Worm (Caenorhabditis elegans) whole organism, midembryonic: Measurements from ENCODE around the gene C25E10.12.

ENCODE experiments used
- T22C8.4 ChIP-seq: fragments of 200-800 bp; sonication (Bioruptor generic); IDR thresholded peaks from 2 replicates; pipeline ENCODE4 v1.3.6; 2022; ENCODE audit warnings: missing genetic modification characterization, missing compliant biosample characterization
- cog-1 ChIP-seq: sonication (generic microtip); optimal IDR thresholded peaks from 2 replicates; lab custom pipeline; 2016; ENCODE audit warnings: missing genetic modification characterization, missing compliant biosample characterization
- flt-1 ChIP-seq: fragments of 200-800 bp; sonication (Bioruptor generic); IDR thresholded peaks from 2 replicates; pipeline ENCODE4 v1.3.6; 2022; ENCODE audit warnings: missing genetic modification characterization, missing compliant biosample characterization
- klf-2 ChIP-seq: fragments of 200-800 bp; sonication (Bioruptor generic); conservative IDR thresholded peaks from 2 replicates; pipeline ENCODE4 v1.3.6; 2022; ENCODE audit warnings: missing genetic modification reagents, missing genetic modification characterization, missing compliant biosample characterization
- med-1 ChIP-seq: sonication (generic microtip); optimal IDR thresholded peaks from 2 replicates; lab custom pipeline; 2017; ENCODE audit warnings: missing genetic modification characterization, mild to moderate bottlenecking, missing compliant biosample characterization, antibody characterized with exemption, missing genetic modification reagents; ENCODE audit not compliant: insufficient read depth
- ref-1 ChIP-seq: fragments of 200-800 bp; sonication (Bioruptor generic); conservative IDR thresholded peaks from 2 replicates; pipeline ENCODE4 v1.3.6; 2022; ENCODE audit warnings: missing genetic modification reagents, missing genetic modification characterization, missing compliant biosample characterization
- tab-1 ChIP-seq: fragments of 200-800 bp; sonication (Bioruptor generic); IDR thresholded peaks from 2 replicates; pipeline ENCODE4 v1.3.6; 2022; ENCODE audit warnings: missing genetic modification characterization, missing compliant biosample characterization
- ztf-23 ChIP-seq: fragments of 200-800 bp; sonication (Bioruptor generic); IDR thresholded peaks from 2 replicates; pipeline ENCODE4 v1.3.6; 2022; ENCODE audit warnings: missing genetic modification reagents, missing genetic modification characterization, missing compliant biosample characterization
- ztf-29 ChIP-seq: fragments of 200-800 bp; sonication (Bioruptor generic); IDR thresholded peaks from 2 replicates; pipeline ENCODE4 v1.3.6; 2022; ENCODE audit warnings: missing genetic modification reagents, missing genetic modification characterization, missing compliant biosample characterization

Gene C25E10.12

ce11 chrV:9062341-9062740, at the start of gene C25E10.12:
TSS of gene C25E10.12 (minus strand) at chrV:9062441.
- TF ChIP-seq klf-2 (GFP tag; lab: Robert Waterston, UW): no peak
- no peak for TF ChIP-seq cog-1 (tag; lab: Kevin White, UChicago)
- TF ChIP-seq flt-1 (GFP tag; lab: Robert Waterston, UW): no peak
- TF ChIP-seq T22C8.4 (GFP tag; lab: Robert Waterston, UW): no peak
- no peak for TF ChIP-seq ztf-23 (GFP tag; lab: Robert Waterston, UW)
- TF ChIP-seq med-1 (GFP tag; lab: Kevin White, UChicago): no peak

- no peak for TF ChIP-seq klf-2 (GFP tag; lab: Robert Waterston, UW)
- TF ChIP-seq tab-1: no peak
- TF ChIP-seq med-1 (GFP tag; lab: Kevin White, UChicago): no peak
- TF ChIP-seq ztf-23 (GFP tag; lab: Robert Waterston, UW): no peak
- TF ChIP-seq flt-1 (GFP tag; lab: Robert Waterston, UW): no peak
- no peak for TF ChIP-seq ref-1 (GFP tag; lab: Robert Waterston, UW)
- no peak for TF ChIP-seq T22C8.4 (GFP tag; lab: Robert Waterston, UW)
- no peak for TF ChIP-seq ztf-29
- TF ChIP-seq cog-1 (tag; lab: Kevin White, UChicago): no peak
Observed at ce11 chrV:9111957-9112356, 49.7 kb upstream of the C25E10.12 start.

- no peak for TF ChIP-seq flt-1 (GFP tag; lab: Robert Waterston, UW)
- no peak for TF ChIP-seq tab-1
- TF ChIP-seq ztf-29: no peak
- no peak for TF ChIP-seq med-1 (GFP tag; lab: Kevin White, UChicago)
- no peak for TF ChIP-seq ref-1 (GFP tag; lab: Robert Waterston, UW)
- TF ChIP-seq T22C8.4 (GFP tag; lab: Robert Waterston, UW): no peak
- no peak for TF ChIP-seq cog-1 (tag; lab: Kevin White, UChicago)
- TF ChIP-seq ztf-23 (GFP tag; lab: Robert Waterston, UW): no peak
- no peak for TF ChIP-seq klf-2 (GFP tag; lab: Robert Waterston, UW)
Observed at ce11 chrV:9109281-9109680, 47.0 kb upstream of the C25E10.12 start, which contains the start of gene pqn-31. TSS of gene pqn-31 (plus strand) at chrV:9109581.

ce11 chrV:9108219-9108618, 46.0 kb upstream of the C25E10.12 start, which contains the start of gene F21C10.18:
TSS of gene F21C10.18 (plus strand) at chrV:9108519.
- TF ChIP-seq tab-1: no peak
- TF ChIP-seq ref-1 (GFP tag; lab: Robert Waterston, UW): no peak
- no peak for TF ChIP-seq cog-1 (tag; lab: Kevin White, UChicago)
- TF ChIP-seq T22C8.4 (GFP tag; lab: Robert Waterston, UW): no peak
- no peak for TF ChIP-seq flt-1 (GFP tag; lab: Robert Waterston, UW)
- no peak for TF ChIP-seq ztf-29
- TF ChIP-seq ztf-23 (GFP tag; lab: Robert Waterston, UW): no peak
- TF ChIP-seq med-1 (GFP tag; lab: Kevin White, UChicago): no peak
- no peak for TF ChIP-seq klf-2 (GFP tag; lab: Robert Waterston, UW)

ce11 chrV:9101062-9101461, 38.8 kb upstream of the C25E10.12 start, which contains the start of gene frpr-6:
TSS of gene frpr-6 (minus strand) at chrV:9101162.
- TF ChIP-seq klf-2 (GFP tag; lab: Robert Waterston, UW) (no peak), ztf-23 (GFP tag; lab: Robert Waterston, UW) (no peak), med-1 (GFP tag; lab: Kevin White, UChicago) (no peak), ref-1 (GFP tag; lab: Robert Waterston, UW) (no peak), ztf-29 (no peak), cog-1 (tag; lab: Kevin White, UChicago) (no peak), tab-1 (no peak), flt-1 (GFP tag; lab: Robert Waterston, UW) (no peak), T22C8.4 (GFP tag; lab: Robert Waterston, UW) (no peak)

- TF ChIP-seq flt-1 (GFP tag; lab: Robert Waterston, UW): no peak
- no peak for TF ChIP-seq T22C8.4 (GFP tag; lab: Robert Waterston, UW)
- no peak for TF ChIP-seq ztf-29
- TF ChIP-seq tab-1: no peak
- no peak for TF ChIP-seq med-1 (GFP tag; lab: Kevin White, UChicago)
- no peak for TF ChIP-seq klf-2 (GFP tag; lab: Robert Waterston, UW)
- no peak for TF ChIP-seq cog-1 (tag; lab: Kevin White, UChicago)
Observed at ce11 chrV:9098280-9098973, 36.2 kb upstream of the C25E10.12 start, which contains the start of gene F21C10.9. TSS of gene F21C10.9 (minus strand) at chrV:9098696.

- TF ChIP-seq ztf-23 (GFP tag; lab: Robert Waterston, UW) (no peak), T22C8.4 (GFP tag; lab: Robert Waterston, UW) (no peak)
Observed at ce11 chrV:9097213-9097612, 35.0 kb upstream of the C25E10.12 start.

- TF ChIP-seq cog-1 (tag; lab: Kevin White, UChicago): no peak
- no peak for TF ChIP-seq ztf-29
- TF ChIP-seq ztf-23 (GFP tag; lab: Robert Waterston, UW): no peak
- TF ChIP-seq med-1 (GFP tag; lab: Kevin White, UChicago): no peak
Observed at ce11 chrV:9096674-9097073, 34.4 kb upstream of the C25E10.12 start.

- TF ChIP-seq ztf-23 (GFP tag; lab: Robert Waterston, UW): no peak
- peak; percentile 68 for TF ChIP-seq cog-1 (tag; lab: Kevin White, UChicago)
- TF ChIP-seq flt-1 (GFP tag; lab: Robert Waterston, UW): 0 out of 2 replicates have a peak, but pooled peaks have one; percentile 8
- TF ChIP-seq T22C8.4 (GFP tag; lab: Robert Waterston, UW): no peak
Observed at ce11 chrV:9095613-9096317, 33.5 kb upstream of the C25E10.12 start, which contains the start of gene F21C10.10. TSS of gene F21C10.10 (plus strand) at chrV:9096267.
